Fruit fly (Drosophila melanogaster): ENCODE data around the gene CG1907.

CG1907 gene

DNA sequence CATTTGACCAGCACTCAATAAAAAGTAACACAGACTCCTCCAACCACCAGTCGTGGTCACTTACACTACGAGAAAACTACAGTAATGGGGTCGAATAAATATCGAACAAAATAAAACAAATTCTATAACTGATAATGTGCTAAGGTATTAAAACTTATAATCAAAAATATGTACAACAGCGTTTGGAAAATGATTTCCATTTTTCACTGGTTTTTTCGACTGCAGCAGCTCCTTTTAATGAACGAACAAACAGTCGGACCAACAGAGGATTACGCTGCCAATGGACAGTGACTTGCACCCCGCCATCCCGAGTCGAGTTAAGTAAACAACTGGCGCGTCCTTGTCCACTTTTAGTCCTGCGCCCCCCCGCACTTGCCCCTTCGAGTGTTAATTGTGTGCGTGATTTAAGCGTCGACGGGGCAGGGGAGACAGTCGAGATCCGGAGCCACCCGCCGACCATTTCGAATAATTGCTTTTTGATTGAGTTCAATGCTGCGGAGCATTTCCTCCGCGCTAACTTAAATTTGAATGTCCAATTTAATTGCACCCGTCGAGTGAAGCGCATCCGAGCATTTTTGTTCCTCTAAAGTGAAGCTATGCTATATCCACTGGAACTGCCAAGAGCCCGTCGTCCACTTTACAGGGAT, 45.4 kb downstream of the CG1907 start, which contains the start of gene ppk21:
Gene ppk21 (plus strand): TSS at position 597 of the 647 bp plus-strand sequence.
- TF ChIP-seq CG9948 (tag; optimal IDR thresholded peaks at IDR 0.05) (no peak), fd96Ca (GFP tag; IDR thresholded peaks at IDR 0.05) (no peak), Pif1B (GFP tag; optimal IDR thresholded peaks at IDR 0.05) (no peak), CG13204 (GFP tag; optimal IDR thresholded peaks at IDR 0.05) (no peak), rn (GFP tag; IDR thresholded peaks at IDR 0.05) (no peak), CG15710 (tag; optimal IDR thresholded peaks at IDR 0.05) (no peak), CG4496 (GFP tag; IDR thresholded peaks at IDR 0.05) (no peak), D1 (tag; optimal IDR thresholded peaks at IDR 0.05) (no peak), CG8301 (tag; optimal IDR thresholded peaks at IDR 0.05) (no peak), CG17806 (tag; optimal IDR thresholded peaks at IDR 0.05) (no peak), CG14655 (GFP tag; optimal IDR thresholded peaks at IDR 0.05) (no peak), CG10348 (GFP tag; IDR thresholded peaks at IDR 0.05) (no peak), CG8159 (tag; optimal IDR thresholded peaks at IDR 0.05) (no peak), Snoo (tag; optimal IDR thresholded peaks at IDR 0.05) (no peak), CG32121 (GFP tag; IDR thresholded peaks at IDR 0.05) (no peak), gl (tag; optimal IDR thresholded peaks at IDR 0.05) (no peak), CG12605 (GFP tag; IDR thresholded peaks at IDR 0.05) (no peak), Ets98B (GFP tag; IDR thresholded peaks at IDR 0.05) (no peak), Pif1A (GFP tag; optimal IDR thresholded peaks at IDR 0.05) (no peak), CG34367 (tag; optimal IDR thresholded peaks at IDR 0.05) (no peak)

DNA sequence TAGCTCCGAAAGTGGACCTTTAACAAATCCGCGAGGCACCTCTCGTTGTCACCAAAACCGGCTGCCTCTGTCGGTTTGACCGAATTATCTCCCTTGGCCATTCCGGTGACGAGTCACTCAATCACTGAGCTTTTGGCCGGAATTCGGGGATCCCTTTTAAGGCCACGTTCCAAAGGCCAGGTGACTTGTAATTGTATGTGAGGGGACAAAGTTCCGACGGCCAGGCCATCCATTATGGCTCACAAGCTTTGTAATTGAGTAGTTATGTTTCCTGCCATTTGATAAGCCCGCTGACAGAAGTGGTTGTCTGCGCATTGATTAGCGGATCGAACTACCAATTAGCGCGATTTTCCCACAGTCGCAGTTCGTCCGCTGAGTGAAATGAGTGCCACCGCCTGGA, 49.9 kb downstream of the CG1907 start, which contains the start of the genes ppk20 and ppk30:
Gene ppk20 (minus strand): TSS at position 101 of the 400 bp plus-strand sequence.
Gene ppk30 (plus strand): TSS at position 373 of the 400 bp plus-strand sequence.
- TF ChIP-seq Ets98B (GFP tag; IDR thresholded peaks at IDR 0.05) (no peak), CG34367 (tag; optimal IDR thresholded peaks at IDR 0.05) (no peak), Pif1B (GFP tag; optimal IDR thresholded peaks at IDR 0.05) (no peak), CG4496 (GFP tag; IDR thresholded peaks at IDR 0.05) (no peak), CG10348 (GFP tag; IDR thresholded peaks at IDR 0.05) (no peak), CG8301 (tag; optimal IDR thresholded peaks at IDR 0.05) (no peak), gl (tag; optimal IDR thresholded peaks at IDR 0.05) (no peak), Pif1A (GFP tag; optimal IDR thresholded peaks at IDR 0.05) (no peak), Snoo (tag; optimal IDR thresholded peaks at IDR 0.05) (no peak), CG13204 (GFP tag; optimal IDR thresholded peaks at IDR 0.05) (no peak), CG15710 (tag; optimal IDR thresholded peaks at IDR 0.05) (no peak), CG17806 (tag; optimal IDR thresholded peaks at IDR 0.05) (no peak), fd96Ca (GFP tag; IDR thresholded peaks at IDR 0.05) (no peak), EcR (GFP tag; optimal IDR thresholded peaks at IDR 0.05) (no peak), D1 (tag; optimal IDR thresholded peaks at IDR 0.05) (no peak), CG9948 (tag; optimal IDR thresholded peaks at IDR 0.05) (no peak), CG8159 (tag; optimal IDR thresholded peaks at IDR 0.05) (no peak)

Data from whole organism, pupa.